Fruit fly (Drosophila melanogaster) Kc167 (cell line): ENCODE measurements around the gene Ssdp.

Experiments used
- Myc ChIP-seq: fragments of >200 bp; optimal IDR thresholded peaks from 2 replicates; lab custom pipeline; 2017; ENCODE audit warnings: missing external identifiers
- Sin3A ChIP-seq: fragments of >200 bp; optimal IDR thresholded peaks from 2 replicates; lab custom pipeline; 2018; ENCODE audit warnings: missing external identifiers
- h ChIP-seq: fragments of >200 bp; optimal IDR thresholded peaks from 3 replicates; lab custom pipeline; 2018; ENCODE audit warnings: missing external identifiers
- insv ChIP-seq: fragments of >200 bp; optimal IDR thresholded peaks from 3 replicates; lab custom pipeline; 2018; ENCODE audit warnings: missing external identifiers
- psq ChIP-seq: fragments of >200 bp; optimal IDR thresholded peaks from 2 replicates; lab custom pipeline; 2017; ENCODE audit warnings: missing external identifiers
- ttk ChIP-seq: sonication (Bioruptor generic); optimal IDR thresholded peaks from 2 replicates; lab custom pipeline; 2017; ENCODE audit warnings: missing external identifiers

The Ssdp gene

dm6 chr3R:18169982-18170531 is 29.3 kb downstream of the Ssdp start:
- no peak for TF ChIP-seq insv (lab: Kevin White, UChicago)

- no peak for TF ChIP-seq ttk (lab: Kevin White, UChicago)
- no peak for TF ChIP-seq Myc (lab: Kevin White, UChicago)
- no peak for TF ChIP-seq Sin3A (lab: Kevin White, UChicago)
- TF ChIP-seq insv (lab: Kevin White, UChicago) = no peak
- TF ChIP-seq h (lab: Kevin White, UChicago) = no peak
- no peak for TF ChIP-seq psq (lab: Kevin White, UChicago)
Measured at dm6 chr3R:18168929-18169350, 30.5 kb downstream of the Ssdp start.

DNA sequence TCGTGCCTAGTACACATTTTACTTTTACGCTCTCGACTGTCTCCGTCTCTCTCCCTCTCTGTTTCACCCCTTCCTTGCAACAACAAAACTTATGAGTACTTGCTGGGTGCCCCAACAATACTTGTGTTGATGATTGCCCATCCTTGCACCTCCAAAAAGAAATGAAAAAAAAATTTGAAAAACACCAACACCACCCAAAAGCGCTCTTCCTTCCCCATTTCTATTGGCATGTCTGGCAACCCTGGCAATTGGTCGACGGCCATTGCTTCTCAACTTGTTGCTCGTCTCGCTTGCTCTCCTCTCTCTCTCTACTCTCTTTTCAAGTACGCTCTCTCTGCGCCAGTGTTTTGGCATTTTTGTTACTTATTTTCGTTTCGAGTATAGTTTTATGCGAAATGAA is 31.0 kb downstream of the Ssdp start:
- TF ChIP-seq ttk (lab: Kevin White, UChicago) (no peak), insv (lab: Kevin White, UChicago) (no peak), psq (lab: Kevin White, UChicago) (no peak), Sin3A (lab: Kevin White, UChicago) (no peak), Myc (lab: Kevin White, UChicago) (no peak), h (lab: Kevin White, UChicago) (no peak)

- TF ChIP-seq h (lab: Kevin White, UChicago) = no peak
Measured at dm6 chr3R:18167416-18168237, 31.8 kb downstream of the Ssdp start, which contains the start of gene wrd. TSS of gene wrd (plus strand) at chr3R:18167757.

dm6 chr3R:18167173-18167415 is 32.3 kb downstream of the Ssdp start, which contains the start of the genes CG7215 and Prx5:
TSS of gene CG7215 (minus strand) at chr3R:18167273.
TSS of gene Prx5 (minus strand) at chr3R:18167273.
- no peak for TF ChIP-seq Sin3A (lab: Kevin White, UChicago)
- TF ChIP-seq ttk (lab: Kevin White, UChicago) = no peak
- no peak for TF ChIP-seq psq (lab: Kevin White, UChicago)
- TF ChIP-seq h (lab: Kevin White, UChicago) = no peak
- TF ChIP-seq Myc (lab: Kevin White, UChicago) = no peak
- TF ChIP-seq insv (lab: Kevin White, UChicago) = no peak

- no peak for TF ChIP-seq psq (lab: Kevin White, UChicago)
- TF ChIP-seq Myc (lab: Kevin White, UChicago) = no peak
- no peak for TF ChIP-seq insv (lab: Kevin White, UChicago)
- no peak for TF ChIP-seq h (lab: Kevin White, UChicago)
- no peak for TF ChIP-seq ttk (lab: Kevin White, UChicago)
- no peak for TF ChIP-seq Sin3A (lab: Kevin White, UChicago)
Measured at dm6 chr3R:18166261-18166720, 33.1 kb downstream of the Ssdp start.

DNA sequence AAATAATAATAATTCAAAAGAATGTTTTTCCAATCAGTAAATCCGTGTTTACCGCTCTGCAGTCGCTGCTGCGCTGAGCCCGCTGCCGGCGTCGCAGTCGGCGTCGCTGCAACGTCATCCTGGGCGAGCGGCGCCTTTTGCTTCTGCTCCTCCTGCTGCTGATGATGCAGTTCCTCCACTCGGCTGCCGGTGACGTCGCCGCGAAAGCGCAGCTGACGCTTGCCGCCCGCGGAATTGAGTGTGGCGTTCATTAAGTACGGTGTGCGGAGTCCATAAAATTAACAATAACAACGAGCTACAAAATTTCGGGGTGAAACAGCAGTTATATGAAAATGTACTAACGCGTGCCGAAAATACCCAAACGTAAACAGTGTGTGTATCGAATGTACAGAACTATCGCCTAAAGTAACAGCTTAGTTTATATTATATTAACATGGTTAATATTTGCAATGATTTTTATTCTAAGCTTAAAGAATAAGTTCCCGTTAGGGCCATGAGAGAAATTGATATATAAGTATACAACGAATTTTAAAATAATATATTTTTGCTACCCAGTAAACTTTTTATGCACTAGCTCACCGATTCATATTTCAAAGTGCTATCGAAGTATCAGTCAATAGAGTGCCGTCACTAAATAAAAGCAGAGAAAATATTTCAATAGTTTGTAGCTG is 35.2 kb downstream of the Ssdp start, which contains the start of the genes CG7218 and Cbp20:
Gene CG7218, minus strand, starts transcription at position 346 of the 671 bp plus-strand sequence.
Gene Cbp20, plus strand, starts transcription at position 610 of the 671 bp plus-strand sequence.
- TF ChIP-seq Myc (lab: Kevin White, UChicago) (no peak), insv (lab: Kevin White, UChicago) (no peak), psq (lab: Kevin White, UChicago) (no peak), Sin3A (lab: Kevin White, UChicago) (no peak), ttk (lab: Kevin White, UChicago) (no peak), h (lab: Kevin White, UChicago) (no peak)

dm6 chr3R:18160165-18160814 is 39.1 kb downstream of the Ssdp start:
- TF ChIP-seq Sin3A (lab: Kevin White, UChicago) (no peak), h (lab: Kevin White, UChicago) (no peak), insv (lab: Kevin White, UChicago) (no peak), Myc (lab: Kevin White, UChicago) (no peak), ttk (lab: Kevin White, UChicago) (no peak), psq (lab: Kevin White, UChicago) (no peak)

DNA sequence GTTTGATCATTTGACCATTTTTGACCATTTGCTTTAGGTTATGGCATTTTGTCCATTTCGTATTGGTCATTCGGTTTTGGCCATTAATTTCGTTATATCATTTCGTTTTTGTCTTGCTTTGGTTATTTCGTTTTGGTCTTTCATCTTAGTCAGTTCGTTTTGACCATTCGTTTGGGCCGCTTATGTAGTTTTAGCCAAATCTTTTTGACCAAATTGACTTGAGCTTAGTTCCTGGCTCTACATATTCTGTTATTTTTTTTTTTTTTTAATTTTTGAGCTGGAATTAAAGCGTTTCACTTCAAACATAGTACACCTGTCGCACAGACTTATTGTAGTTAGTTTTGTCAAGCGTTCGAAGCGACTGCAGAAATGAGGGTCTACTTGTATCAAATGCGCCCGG is 41.0 kb downstream of the Ssdp start, which contains the start of gene CG14315:
Gene CG14315, plus strand, starts transcription at position 301 of the 400 bp plus-strand sequence.
- TF ChIP-seq Sin3A (lab: Kevin White, UChicago) = no peak
- TF ChIP-seq Myc (lab: Kevin White, UChicago) = no peak

DNA sequence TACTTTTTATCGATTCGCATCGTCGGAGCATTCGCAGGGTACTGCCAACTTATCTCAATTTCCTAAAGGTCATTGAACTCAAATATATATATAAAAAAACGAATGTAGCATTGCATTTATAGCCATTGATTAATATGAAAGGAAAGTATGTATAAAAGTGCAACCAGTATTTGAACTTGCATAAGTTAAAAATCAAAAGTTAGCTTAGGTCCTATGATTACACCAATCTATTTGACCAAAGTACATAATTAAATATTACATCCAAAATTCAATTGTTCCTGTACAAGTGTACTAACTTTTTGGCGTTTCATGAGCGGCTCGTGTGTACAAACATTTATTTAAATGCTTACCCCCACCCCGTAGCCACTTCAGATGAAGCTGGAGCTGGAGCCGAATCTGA is 41.9 kb downstream of the Ssdp start:
- TF ChIP-seq insv (lab: Kevin White, UChicago) (no peak), Myc (lab: Kevin White, UChicago) (no peak), psq (lab: Kevin White, UChicago) (no peak), ttk (lab: Kevin White, UChicago) (no peak), Sin3A (lab: Kevin White, UChicago) (no peak), h (lab: Kevin White, UChicago) (no peak)

DNA sequence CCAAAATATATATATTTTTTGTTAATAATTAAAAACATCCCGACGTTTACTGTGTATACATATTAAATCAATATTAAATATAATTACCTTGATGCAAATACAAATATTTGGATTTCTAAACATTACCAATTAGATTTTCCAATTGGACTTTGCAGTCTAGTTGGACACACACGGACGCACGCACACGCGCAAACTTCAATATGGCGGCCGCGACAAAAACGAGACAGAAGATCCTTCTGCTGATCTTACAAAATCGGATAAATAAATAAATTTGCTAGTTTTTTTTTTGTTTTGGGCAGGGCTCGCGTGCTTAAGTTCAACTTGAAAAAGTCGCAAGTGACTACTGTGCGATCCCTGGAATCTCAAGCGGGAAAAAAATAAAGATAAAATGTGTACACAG is 42.8 kb downstream of the Ssdp start:
- TF ChIP-seq h (lab: Kevin White, UChicago) (no peak), Myc (lab: Kevin White, UChicago) (no peak), Sin3A (lab: Kevin White, UChicago) (no peak), insv (lab: Kevin White, UChicago) (no peak), ttk (lab: Kevin White, UChicago) (no peak), psq (lab: Kevin White, UChicago) (no peak)
